Fruit fly (Drosophila melanogaster) whole organism, embryonic: ENCODE measurements around the gene CG12507.
A peak's percentile ranks its signal among the peaks of the same experiment; 100 is the strongest.

ENCODE experiments used
- Adf1 ChIP-seq: fragments of 200-800 bp; sonication (Bioruptor generic); IDR thresholded peaks from 2 replicates; pipeline ENCODE4 v1.3.6; 2022; ENCODE audit warnings: missing biosample characterization, missing genetic modification characterization
- CG11085 ChIP-seq: fragments of 200-800 bp; sonication (Bioruptor generic); IDR thresholded peaks from 2 replicates; pipeline ENCODE4 v1.3.6; 2022; ENCODE audit warnings: missing biosample characterization, missing genetic modification characterization
- CG1233 ChIP-seq: fragments of 200-800 bp; sonication (Bioruptor generic); optimal IDR thresholded peaks from 4 replicates; lab custom pipeline; 2018; ENCODE audit warnings: missing biosample characterization, mild to moderate bottlenecking, missing genetic modification characterization
- CG12942 ChIP-seq: fragments of 200-800 bp; sonication (Bioruptor generic); optimal IDR thresholded peaks from 3 replicates; lab custom pipeline; 2016; ENCODE audit warnings: missing biosample characterization, missing genetic modification characterization
- CG16813 ChIP-seq: fragments of 200-800 bp; sonication (Bioruptor generic); IDR thresholded peaks from 3 replicates; pipeline ENCODE4 v1.3.6; 2022; ENCODE audit warnings: missing biosample characterization, missing genetic modification characterization; ENCODE audit not compliant: partially characterized antibody
- CG17912 ChIP-seq: fragments of 200-800 bp; sonication (Bioruptor generic); optimal IDR thresholded peaks from 2 replicates; lab custom pipeline; 2018; ENCODE audit warnings: missing biosample characterization, mild to moderate bottlenecking, missing genetic modification characterization
- CG18011 ChIP-seq: fragments of 200-800 bp; sonication (Bioruptor generic); optimal IDR thresholded peaks from 2 replicates; lab custom pipeline; 2017; ENCODE audit warnings: missing biosample characterization, missing genetic modification characterization, mild to moderate bottlenecking, moderate library complexity, missing genotype
- CG3838 ChIP-seq: fragments of 200-800 bp; sonication (Bioruptor generic); optimal IDR thresholded peaks from 3 replicates; lab custom pipeline; 2016; ENCODE audit warnings: missing biosample characterization, missing genetic modification characterization
- CG4328 ChIP-seq: fragments of 200-800 bp; sonication (Bioruptor generic); optimal IDR thresholded peaks from 3 replicates; lab custom pipeline; 2017; ENCODE audit warnings: missing biosample characterization, missing genetic modification reagents, missing genetic modification characterization
- CG5245 ChIP-seq: fragments of 200-800 bp; sonication (Bioruptor generic); optimal IDR thresholded peaks from 3 replicates; lab custom pipeline; 2016; ENCODE audit warnings: missing biosample characterization, missing genetic modification characterization
- CG6272 ChIP-seq: fragments of 200-800 bp; sonication (Bioruptor generic); IDR thresholded peaks from 2 replicates; pipeline ENCODE4 v1.3.6; 2022; ENCODE audit warnings: missing biosample characterization, missing genetic modification characterization
- CG9437 ChIP-seq: fragments of 200-800 bp; sonication (Bioruptor generic); optimal IDR thresholded peaks from 2 replicates; lab custom pipeline; 2018; ENCODE audit warnings: missing biosample characterization, mild to moderate bottlenecking, missing genetic modification characterization
- CG9817 ChIP-seq: fragments of 200-800 bp; sonication (Bioruptor generic); optimal IDR thresholded peaks from 2 replicates; lab custom pipeline; 2018; ENCODE audit warnings: missing biosample characterization, mild to moderate bottlenecking, missing genetic modification characterization, moderate library complexity
- Doc3 ChIP-seq: fragments of 200-800 bp; sonication (Bioruptor generic); IDR thresholded peaks from 3 replicates; pipeline ENCODE4 v1.3.6; 2022; ENCODE audit warnings: missing biosample characterization, missing genetic modification characterization; ENCODE audit not compliant: partially characterized antibody
- Ets65A ChIP-seq: fragments of 200-800 bp; sonication (Bioruptor generic); peaks from one replicate; lab custom pipeline; 2016; ENCODE audit warnings: missing biosample characterization, missing genetic modification characterization
- HHEX ChIP-seq: fragments of 200-800 bp; sonication (Bioruptor generic); optimal IDR thresholded peaks from 3 replicates; lab custom pipeline; 2017; ENCODE audit warnings: missing biosample characterization, mild to moderate bottlenecking, missing genetic modification characterization, missing genetic modification reagents
- Hmx ChIP-seq: fragments of 200-800 bp; sonication (Bioruptor generic); optimal IDR thresholded peaks from 2 replicates; lab custom pipeline; 2016; ENCODE audit warnings: missing biosample characterization, missing genetic modification characterization
- Jarid2 ChIP-seq: fragments of 200-800 bp; sonication (Bioruptor generic); optimal IDR thresholded peaks from 3 replicates; lab custom pipeline; 2017; ENCODE audit warnings: mild to moderate bottlenecking, missing biosample characterization, missing genetic modification reagents, missing genetic modification characterization
- MESR4 ChIP-seq: fragments of 200-800 bp; sonication (Bioruptor generic); optimal IDR thresholded peaks from 2 replicates; lab custom pipeline; 2018; ENCODE audit warnings: missing biosample characterization, mild to moderate bottlenecking, missing genetic modification characterization, moderate library complexity
- Med ChIP-seq: fragments of 200-800 bp; sonication (Bioruptor generic); peaks from one replicate; lab custom pipeline; 2016; ENCODE audit warnings: missing biosample characterization, missing genetic modification characterization, mild to moderate bottlenecking, inconsistent platforms, moderate library complexity
- Opbp ChIP-seq: fragments of 200-800 bp; sonication (Bioruptor generic); IDR thresholded peaks from 3 replicates; pipeline ENCODE4 v1.3.6; 2022; ENCODE audit warnings: missing biosample characterization, missing genetic modification characterization; ENCODE audit not compliant: partially characterized antibody
- Ptx1 ChIP-seq: fragments of 200-800 bp; sonication (Bioruptor generic); IDR thresholded peaks from 2 replicates; pipeline ENCODE4 v1.3.6; 2022; ENCODE audit warnings: missing biosample characterization, missing genetic modification characterization
- Vsx1 ChIP-seq: fragments of 200-800 bp; sonication (Bioruptor generic); optimal IDR thresholded peaks from 2 replicates; lab custom pipeline; 2017; ENCODE audit warnings: missing biosample characterization, mild to moderate bottlenecking, missing genetic modification characterization, missing genetic modification reagents
- YL-1 ChIP-seq: fragments of 200-800 bp; sonication (Bioruptor generic); optimal IDR thresholded peaks from 3 replicates; lab custom pipeline; 2017; ENCODE audit warnings: missing biosample characterization, mild to moderate bottlenecking, missing genetic modification characterization
- bbx ChIP-seq: fragments of 200-800 bp; sonication (Bioruptor generic); IDR thresholded peaks from 2 replicates; pipeline ENCODE4 v1.3.6; 2022; ENCODE audit warnings: missing biosample characterization, missing genetic modification characterization; ENCODE audit not compliant: partially characterized antibody
- bigmax ChIP-seq: fragments of 200-800 bp; sonication (Bioruptor generic); optimal IDR thresholded peaks from 2 replicates; lab custom pipeline; 2018; ENCODE audit warnings: missing biosample characterization, mild to moderate bottlenecking, missing genetic modification characterization
- cad ChIP-seq: fragments of >200 bp; optimal IDR thresholded peaks from 2 replicates; lab custom pipeline; 2017; ENCODE audit warnings: missing biosample characterization, missing genetic modification characterization
- cas ChIP-seq: fragments of 200-800 bp; sonication (Bioruptor generic); IDR thresholded peaks from 2 replicates; pipeline ENCODE4 v1.3.6; 2022; ENCODE audit warnings: missing biosample characterization, missing genetic modification characterization
- cg ChIP-seq: fragments of 200-800 bp; sonication (Bioruptor generic); optimal IDR thresholded peaks from 3 replicates; lab custom pipeline; 2019; ENCODE audit warnings: missing biosample characterization, mild to moderate bottlenecking, missing genetic modification characterization, moderate library complexity
- crol ChIP-seq: fragments of 200-800 bp; sonication (Bioruptor generic); IDR thresholded peaks from 2 replicates; pipeline ENCODE4 v1.3.6; 2022; ENCODE audit warnings: missing biosample characterization, missing genetic modification characterization
- dm ChIP-seq: fragments of 200-800 bp; sonication (Bioruptor generic); optimal IDR thresholded peaks from 3 replicates; lab custom pipeline; 2016; ENCODE audit warnings: missing biosample characterization, missing genetic modification characterization
- exex ChIP-seq: fragments of 200-800 bp; sonication (Bioruptor generic); optimal IDR thresholded peaks from 4 replicates; lab custom pipeline; 2018; ENCODE audit warnings: missing biosample characterization, mild to moderate bottlenecking, missing genetic modification characterization, moderate library complexity
- fd102C ChIP-seq: fragments of 200-800 bp; sonication (Bioruptor generic); optimal IDR thresholded peaks from 2 replicates; lab custom pipeline; 2018; ENCODE audit warnings: missing biosample characterization, mild to moderate bottlenecking, missing genetic modification characterization, moderate library complexity
- fd64A ChIP-seq: fragments of 200-800 bp; sonication (Bioruptor generic); optimal IDR thresholded peaks from 3 replicates; lab custom pipeline; 2018; ENCODE audit warnings: missing biosample characterization, mild to moderate bottlenecking, missing genetic modification characterization
- ftz-f1 ChIP-seq: fragments of 200-800 bp; sonication (Bioruptor generic); optimal IDR thresholded peaks from 2 replicates; lab custom pipeline; 2016; ENCODE audit warnings: missing biosample characterization, missing genetic modification characterization
- grau ChIP-seq: fragments of 200-800 bp; optimal IDR thresholded peaks from 3 replicates; lab custom pipeline; 2019; ENCODE audit warnings: missing biosample characterization, mild to moderate bottlenecking, missing genetic modification characterization, moderate library complexity
- hkb ChIP-seq, 2 experiments: fragments of 200-800 bp in 1 of 2; fragments of >200 bp in 1 of 2; sonication (Bioruptor generic) in 1 of 2; IDR thresholded peaks in 1 of 2; optimal IDR thresholded peaks in 1 of 2; 2 replicates each; pipeline versions ENCODE4 v1.3.6 to Lab custom; 2017 to 2022; ENCODE audit warnings: missing biosample characterization in 1 of 2, missing genetic modification characterization in 1 of 2
- lmd ChIP-seq: fragments of 200-800 bp; sonication (Bioruptor generic); IDR thresholded peaks from 2 replicates; pipeline ENCODE4 v1.3.6; 2022; ENCODE audit warnings: missing biosample characterization, missing genetic modification characterization
- mirr ChIP-seq: fragments of 200-800 bp; sonication (Bioruptor generic); optimal IDR thresholded peaks from 3 replicates; lab custom pipeline; 2018; ENCODE audit warnings: missing biosample characterization, mild to moderate bottlenecking, missing genetic modification characterization
- otp ChIP-seq: fragments of 200-800 bp; sonication (Bioruptor generic); IDR thresholded peaks from 3 replicates; pipeline ENCODE4, ENCODE4 v1.3.6; 2022; ENCODE audit warnings: missing biosample characterization, missing genetic modification characterization
- pan ChIP-seq, 4 experiments: fragments of >200 bp in 3 of 4; fragments of 200-800 bp in 1 of 4; sonication (Bioruptor generic) in 1 of 4; optimal IDR thresholded peaks in 3 of 4; IDR thresholded peaks in 1 of 4; 2 replicates each; pipeline versions ENCODE4 v1.3.6 to Lab custom; 2017 to 2022; ENCODE audit warnings: missing biosample characterization in 2 of 4, missing genetic modification characterization in 2 of 4, mixed read lengths in 1 of 4
- phol ChIP-seq: fragments of 200-800 bp; sonication (Bioruptor generic); optimal IDR thresholded peaks from 3 replicates; lab custom pipeline; 2018; ENCODE audit warnings: missing biosample characterization, mild to moderate bottlenecking, missing genetic modification characterization, moderate library complexity
- salm ChIP-seq: fragments of 200-800 bp; sonication (Bioruptor generic); optimal IDR thresholded peaks from 2 replicates; lab custom pipeline; 2018; ENCODE audit warnings: missing biosample characterization, mild to moderate bottlenecking, missing genetic modification characterization
- sug ChIP-seq: fragments of 200-800 bp; optimal IDR thresholded peaks from 2 replicates; lab custom pipeline; 2019; ENCODE audit warnings: missing biosample characterization, mild to moderate bottlenecking, missing genetic modification characterization, moderate library complexity
- zfh1 ChIP-seq: fragments of 200-800 bp; sonication (Bioruptor generic); IDR thresholded peaks from 3 replicates; pipeline ENCODE4 v1.3.6; 2022; ENCODE audit warnings: missing biosample characterization, missing genetic modification characterization

The CG12507 gene

dm6 chrX:16292646-16293045 lies 26.3 kb upstream of the CG12507 start:
- TF ChIP-seq sug (tag; lab: Kevin White, UChicago) (peak; percentile 25), crol (GFP tag; lab: Robert Waterston, UW) (peak; percentile 20; the same call in 1 of the 2 replicates), Hmx (no peak), exex (tag; lab: Kevin White, UChicago) (peak; percentile 69), CG11085 (no peak), Med (GFP tag; lab: Kevin White, UChicago) (peak; percentile 48), lmd (GFP tag; lab: Robert Waterston, UW) (no peak)

- TF ChIP-seq salm (tag; lab: Kevin White, UChicago) = no peak
- TF ChIP-seq YL-1 (GFP tag; lab: Kevin White, UChicago) = peak; percentile 48
- TF ChIP-seq CG18011 (GFP tag; lab: Kevin White, UChicago) = no peak
- TF ChIP-seq bigmax (GFP tag; lab: Kevin White, UChicago) = peak; percentile 92
- peak; percentile 41 for TF ChIP-seq cg (GFP tag; lab: Kevin White, UChicago)
- peak; percentile 16 for TF ChIP-seq Med (GFP tag; lab: Kevin White, UChicago)
- TF ChIP-seq MESR4 (GFP tag; lab: Kevin White, UChicago) = peak; percentile 57
- TF ChIP-seq Ets65A (GFP tag; lab: Kevin White, UChicago) = peak; percentile 17
- TF ChIP-seq HHEX (GFP tag; lab: Kevin White, UChicago) = no peak
- peak; percentile 42 for TF ChIP-seq dm (GFP tag; lab: Kevin White, UChicago)
- TF ChIP-seq cas = no peak
- no peak for TF ChIP-seq Opbp (GFP tag; lab: Robert Waterston, UW)
Measured at dm6 chrX:16288999-16289398, 22.7 kb upstream of the CG12507 start.

- TF ChIP-seq Ptx1 (GFP tag; lab: Robert Waterston, UW) = no peak
- TF ChIP-seq CG9437 (GFP tag; lab: Kevin White, UChicago) = no peak
- no peak for TF ChIP-seq Vsx1 (GFP tag; lab: Kevin White, UChicago)
- no peak for TF ChIP-seq Jarid2 (GFP tag; lab: Kevin White, UChicago)
- TF ChIP-seq fd102C (GFP tag; lab: Kevin White, UChicago) = no peak
- no peak for TF ChIP-seq Adf1 (GFP tag; lab: Robert Waterston, UW)
- TF ChIP-seq otp = no peak
- TF ChIP-seq Doc3 = peak; percentile 66; the same call in 2 of the 3 replicates
- no peak for TF ChIP-seq salm (tag; lab: Kevin White, UChicago)
- TF ChIP-seq CG3838 (GFP tag; lab: Kevin White, UChicago) = no peak
- no peak for TF ChIP-seq hkb (optimal IDR thresholded peaks at IDR 0.05; lab: Kevin White, UChicago)
- TF ChIP-seq hkb (GFP tag; IDR thresholded peaks at IDR 0.05; lab: Robert Waterston, UW) = no peak; the same call in 1 of the 2 replicates
- no peak for TF ChIP-seq CG5245
- TF ChIP-seq bbx (GFP tag; lab: Robert Waterston, UW) = 0 out of 2 replicates have a peak, but pooled peaks have one; percentile 47
- TF ChIP-seq CG16813 (GFP tag; lab: Robert Waterston, UW) = peak; percentile 64
- no peak for TF ChIP-seq pan (optimal IDR thresholded peaks at IDR 0.05; lab: Kevin White, UChicago)
- no peak for TF ChIP-seq pan (GFP tag; optimal IDR thresholded peaks at IDR 0.05 in 1 of 2, IDR thresholded peaks at IDR 0.05 in 1 of 2)
- TF ChIP-seq cg (GFP tag; lab: Kevin White, UChicago) = peak; percentile 54
- TF ChIP-seq CG9817 (tag; lab: Kevin White, UChicago) = no peak
- TF ChIP-seq CG17912 (GFP tag; lab: Kevin White, UChicago) = no peak
- no peak for TF ChIP-seq CG12942 (GFP tag; lab: Kevin White, UChicago)
- peak; percentile 48 for TF ChIP-seq Med (GFP tag; lab: Kevin White, UChicago)
- TF ChIP-seq CG6272 = no peak
- TF ChIP-seq cad = no peak
- no peak for TF ChIP-seq zfh1
- TF ChIP-seq Opbp (GFP tag; lab: Robert Waterston, UW) = no peak
- no peak for TF ChIP-seq ftz-f1 (GFP tag; lab: Kevin White, UChicago)
- no peak for TF ChIP-seq mirr (GFP tag; lab: Kevin White, UChicago)
- TF ChIP-seq CG4328 (GFP tag; lab: Kevin White, UChicago) = no peak
- TF ChIP-seq grau (tag; lab: Kevin White, UChicago) = peak; percentile 44
- TF ChIP-seq fd64A (GFP tag; lab: Kevin White, UChicago) = no peak
- peak; percentile 89 for TF ChIP-seq phol (tag; lab: Kevin White, UChicago)
- no peak for TF ChIP-seq dm (GFP tag; lab: Kevin White, UChicago)
- no peak for TF ChIP-seq CG1233 (GFP tag; lab: Kevin White, UChicago)
Measured at dm6 chrX:16288492-16288964, 22.2 kb upstream of the CG12507 start, which contains the start of the genes CG32576 and caz. TSS of gene CG32576 (minus strand) at chrX:16288533. TSS of gene caz (plus strand) at chrX:16288810.
